Fruit fly (Drosophila melanogaster) Kc167 (cell line): ENCODE data around the gene CG2100.

ENCODE experiments used
- Myc ChIP-seq: fragments of >200 bp; optimal IDR thresholded peaks from 2 replicates; lab custom pipeline; 2017; ENCODE audit warnings: missing external identifiers
- Sin3A ChIP-seq: fragments of >200 bp; optimal IDR thresholded peaks from 2 replicates; lab custom pipeline; 2018; ENCODE audit warnings: missing external identifiers
- h ChIP-seq: fragments of >200 bp; optimal IDR thresholded peaks from 3 replicates; lab custom pipeline; 2018; ENCODE audit warnings: missing external identifiers
- insv ChIP-seq: fragments of >200 bp; optimal IDR thresholded peaks from 3 replicates; lab custom pipeline; 2018; ENCODE audit warnings: missing external identifiers
- psq ChIP-seq: fragments of >200 bp; optimal IDR thresholded peaks from 2 replicates; lab custom pipeline; 2017; ENCODE audit warnings: missing external identifiers
- ttk ChIP-seq: sonication (Bioruptor generic); optimal IDR thresholded peaks from 2 replicates; lab custom pipeline; 2017; ENCODE audit warnings: missing external identifiers

- TF ChIP-seq insv (lab: Kevin White, UChicago) (no peak), psq (lab: Kevin White, UChicago) (no peak), ttk (no peak), Sin3A (lab: Kevin White, UChicago) (no peak), h (lab: Kevin White, UChicago) (no peak), Myc (lab: Kevin White, UChicago) (no peak)
Measured at dm6 chr3R:5772433-5772832, 36.3 kb upstream of the CG2100 start.
